Fruit fly (Drosophila melanogaster) whole organism, prepupa: Measurements from ENCODE around the gene Twdlalpha.

Experiments used
- Blimp-1 ChIP-seq: fragments of 200-800 bp; sonication (Bioruptor generic); optimal IDR thresholded peaks from 3 replicates; lab custom pipeline; 2017; ENCODE audit warnings: missing biosample characterization, missing genetic modification characterization, mild to moderate bottlenecking, moderate library complexity, missing genetic modification reagents
- CG11902 ChIP-seq: fragments of 200-800 bp; sonication (Bioruptor generic); optimal IDR thresholded peaks from 3 replicates; lab custom pipeline; 2016; ENCODE audit warnings: missing biosample characterization, missing genetic modification characterization
- CG1621 ChIP-seq: fragments of 200-800 bp; sonication (Bioruptor generic); optimal IDR thresholded peaks from 3 replicates; lab custom pipeline; 2018; ENCODE audit warnings: missing biosample characterization, mild to moderate bottlenecking, missing genetic modification characterization
- CG31627 ChIP-seq: fragments of 200-800 bp; sonication (Bioruptor generic); optimal IDR thresholded peaks from 3 replicates; lab custom pipeline; 2016; ENCODE audit warnings: missing biosample characterization, missing genetic modification characterization
- CG3919 ChIP-seq: fragments of 200-800 bp; sonication (Bioruptor generic); optimal IDR thresholded peaks from 3 replicates; lab custom pipeline; 2016; ENCODE audit warnings: missing biosample characterization, missing genetic modification characterization
- Eip75B ChIP-seq: fragments of 200-800 bp; sonication (Bioruptor generic); optimal IDR thresholded peaks from 3 replicates; lab custom pipeline; 2016; ENCODE audit warnings: missing biosample characterization, missing genetic modification characterization
- Ets96B ChIP-seq: fragments of 200-800 bp; optimal IDR thresholded peaks from 2 replicates; lab custom pipeline; 2019; ENCODE audit warnings: missing biosample characterization, mild to moderate bottlenecking, missing genetic modification characterization, moderate library complexity
- Hr4 ChIP-seq: fragments of 200-800 bp; sonication (Bioruptor generic); optimal IDR thresholded peaks from 3 replicates; lab custom pipeline; 2016; ENCODE audit warnings: missing biosample characterization, missing genetic modification characterization
- Lpt ChIP-seq: fragments of 200-800 bp; sonication (Bioruptor generic); optimal IDR thresholded peaks from 3 replicates; lab custom pipeline; 2016; ENCODE audit warnings: missing biosample characterization, missing genetic modification characterization
- fd85E ChIP-seq: fragments of 200-800 bp; sonication (Bioruptor generic); optimal IDR thresholded peaks from 3 replicates; lab custom pipeline; 2016; ENCODE audit warnings: missing biosample characterization, missing genetic modification characterization
- ss ChIP-seq, 2 experiments: fragments of 200-800 bp; sonication (Bioruptor generic); optimal IDR thresholded peaks; 2 replicates in 1 of 2; 3 replicates in 1 of 2; lab custom pipeline; 2017 to 2018; ENCODE audit warnings: mild to moderate bottlenecking in 2 of 2, missing biosample characterization in 2 of 2, missing genetic modification characterization in 2 of 2, moderate library complexity in 1 of 2

DNA sequence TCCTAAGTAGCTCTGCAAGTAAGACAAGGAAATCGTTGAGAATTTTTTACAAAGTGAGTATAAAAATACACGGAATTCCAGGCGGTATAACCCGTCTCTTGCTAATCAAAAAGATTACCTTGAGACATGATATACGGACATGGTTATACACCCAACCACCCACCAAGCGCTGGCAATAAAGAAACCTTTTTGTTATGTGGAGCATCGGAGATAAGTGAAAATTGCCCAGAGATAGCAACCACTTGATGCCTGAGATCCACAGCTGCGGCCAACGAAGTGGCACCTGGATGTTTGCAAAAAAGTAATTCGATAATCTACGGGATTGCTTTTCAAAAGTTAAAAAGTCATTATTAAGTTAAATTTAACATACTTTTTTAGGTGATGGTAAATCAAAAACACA, 3.3 kb downstream of the Twdlalpha start:
- TF ChIP-seq fd85E (GFP tag; lab: Kevin White, UChicago) (no peak), Blimp-1 (GFP tag; lab: Kevin White, UChicago) (no peak), Lpt (GFP tag; lab: Kevin White, UChicago) (no peak), ss (GFP tag; optimal IDR thresholded peaks at IDR 0.05; lab: Kevin White, UChicago) (no peak), CG31627 (GFP tag; lab: Kevin White, UChicago) (no peak), Ets96B (tag; lab: Kevin White, UChicago) (no peak), Hr4 (GFP tag; lab: Kevin White, UChicago) (no peak), CG3919 (GFP tag; lab: Kevin White, UChicago) (no peak), CG11902 (GFP tag; lab: Kevin White, UChicago) (no peak), CG1621 (tag; lab: Kevin White, UChicago) (no peak), Eip75B (no peak)
